Fruit fly (Drosophila melanogaster) whole organism, pupa: ENCODE measurements around the gene CG14551.

ENCODE experiments used
- CG12605 ChIP-seq: fragments of 200-800 bp; sonication (Bioruptor generic); IDR thresholded peaks from 2 replicates; pipeline ENCODE4 v1.3.6; 2022; ENCODE audit warnings: missing biosample characterization, missing genetic modification characterization
- CG13204 ChIP-seq: fragments of 200-800 bp; sonication (Bioruptor generic); optimal IDR thresholded peaks from 2 replicates; lab custom pipeline; 2018; ENCODE audit warnings: missing biosample characterization, mild to moderate bottlenecking, missing genetic modification characterization, moderate library complexity
- CG15710 ChIP-seq: fragments of 200-800 bp; sonication (Bioruptor generic); optimal IDR thresholded peaks from 2 replicates; lab custom pipeline; 2018; ENCODE audit warnings: missing biosample characterization, mild to moderate bottlenecking, missing genetic modification characterization, moderate library complexity
- CG17806 ChIP-seq: fragments of 200-800 bp; sonication (Bioruptor generic); optimal IDR thresholded peaks from 2 replicates; lab custom pipeline; 2018; ENCODE audit warnings: missing biosample characterization, mild to moderate bottlenecking, missing genetic modification characterization, moderate library complexity
- CG4496 ChIP-seq: fragments of 200-800 bp; sonication (Bioruptor generic); IDR thresholded peaks from 3 replicates; pipeline ENCODE4 v1.3.6; 2022; ENCODE audit warnings: missing biosample characterization, missing genetic modification characterization
- CG8159 ChIP-seq: fragments of 200-800 bp; sonication (Bioruptor generic); optimal IDR thresholded peaks from 3 replicates; lab custom pipeline; 2018; ENCODE audit warnings: missing biosample characterization, mild to moderate bottlenecking, missing genetic modification characterization, moderate library complexity
- CG8301 ChIP-seq: fragments of 200-800 bp; sonication (Bioruptor generic); optimal IDR thresholded peaks from 2 replicates; lab custom pipeline; 2018; ENCODE audit warnings: missing biosample characterization, mild to moderate bottlenecking, missing genetic modification characterization
- CG9948 ChIP-seq: fragments of 200-800 bp; sonication (Bioruptor generic); optimal IDR thresholded peaks from 2 replicates; lab custom pipeline; 2018; ENCODE audit warnings: missing biosample characterization, mild to moderate bottlenecking, missing genetic modification characterization, moderate library complexity
- EcR ChIP-seq: fragments of 200-800 bp; sonication (Bioruptor generic); optimal IDR thresholded peaks from 3 replicates; lab custom pipeline; 2019; ENCODE audit warnings: missing biosample characterization, missing genetic modification characterization, mild to moderate bottlenecking, moderate library complexity, missing genetic modification reagents
- Snoo ChIP-seq: fragments of 200-800 bp; sonication (Bioruptor generic); optimal IDR thresholded peaks from 3 replicates; lab custom pipeline; 2017; ENCODE audit warnings: missing biosample characterization, mild to moderate bottlenecking, missing genetic modification characterization, inconsistent platforms
- fd96Ca ChIP-seq: fragments of 200-800 bp; sonication (Bioruptor generic); IDR thresholded peaks from 3 replicates; pipeline ENCODE4 v1.3.6; 2022; ENCODE audit warnings: missing biosample characterization, missing genetic modification characterization
- gl ChIP-seq: fragments of 200-800 bp; sonication (Bioruptor generic); optimal IDR thresholded peaks from 2 replicates; lab custom pipeline; 2018; ENCODE audit warnings: missing biosample characterization, mild to moderate bottlenecking, missing genetic modification characterization

dm6 chr3R:26036153-26037144 is 26.4 kb downstream of the CG14551 start:
- TF ChIP-seq CG17806 (tag; lab: Kevin White, UChicago) (peak; percentile 91), Snoo (tag; lab: Kevin White, UChicago) (peak; percentile 88), EcR (GFP tag; lab: Kevin White, UChicago) (peak; percentile 14), CG8159 (tag; lab: Kevin White, UChicago) (peak; percentile 96), fd96Ca (GFP tag; lab: Robert Waterston, UW) (no peak), CG8301 (tag; lab: Kevin White, UChicago) (peak; percentile 92), CG13204 (GFP tag; lab: Kevin White, UChicago) (peak; percentile 78), gl (tag; lab: Kevin White, UChicago) (peak; percentile 84), CG4496 (peak; percentile 89), CG15710 (tag; lab: Kevin White, UChicago) (peak; percentile 95), CG12605 (GFP tag; lab: Robert Waterston, UW) (peak; percentile 53), CG9948 (peak; percentile 90)
